Fruit fly (Drosophila melanogaster) whole organism, embryonic: ENCODE results near the gene mthl2.

Experiments used
- B-H2 ChIP-seq: fragments of 200-800 bp; sonication (Bioruptor generic); optimal IDR thresholded peaks from 2 replicates; lab custom pipeline; 2018; ENCODE audit warnings: missing biosample characterization, mild to moderate bottlenecking, missing genetic modification characterization
- BtbVII ChIP-seq: fragments of 200-800 bp; sonication (Bioruptor generic); optimal IDR thresholded peaks from 3 replicates; lab custom pipeline; 2017; ENCODE audit warnings: missing biosample characterization, mild to moderate bottlenecking, missing genetic modification characterization
- CG10321 ChIP-seq: fragments of 200-800 bp; sonication (Bioruptor generic); IDR thresholded peaks from 2 replicates; pipeline ENCODE4 v1.3.6; 2022; ENCODE audit warnings: missing biosample characterization, missing genetic modification characterization
- CG11247 ChIP-seq: fragments of 200-800 bp; sonication (Bioruptor generic); IDR thresholded peaks from 2 replicates; pipeline ENCODE4 v1.3.6; 2022; ENCODE audit warnings: missing biosample characterization, missing genetic modification characterization
- CG11504 ChIP-seq: fragments of 200-800 bp; sonication (Bioruptor generic); optimal IDR thresholded peaks from 3 replicates; lab custom pipeline; 2019; ENCODE audit warnings: missing biosample characterization, mild to moderate bottlenecking, missing genetic modification characterization, moderate library complexity
- CG11560 ChIP-seq: fragments of 200-800 bp; sonication (Bioruptor generic); IDR thresholded peaks from 3 replicates; pipeline ENCODE4 v1.3.6; 2022; ENCODE audit warnings: missing biosample characterization, missing genetic modification characterization
- CG11695 ChIP-seq: fragments of 200-800 bp; sonication (Bioruptor generic); IDR thresholded peaks from 3 replicates; pipeline ENCODE4 v1.3.6; 2022; ENCODE audit warnings: missing biosample characterization, missing genetic modification characterization
- CG12659 ChIP-seq: fragments of 200-800 bp; sonication (Bioruptor generic); optimal IDR thresholded peaks from 3 replicates; lab custom pipeline; 2017; ENCODE audit warnings: mild to moderate bottlenecking, missing biosample characterization, missing genetic modification reagents, missing genetic modification characterization
- CG13287 ChIP-seq: fragments of 200-800 bp; sonication (Bioruptor generic); IDR thresholded peaks from 2 replicates; pipeline ENCODE4 v1.3.6; 2022; ENCODE audit warnings: missing biosample characterization, missing genetic modification characterization; ENCODE audit not compliant: partially characterized antibody
- CG16779 ChIP-seq: fragments of 200-800 bp; sonication (Bioruptor generic); IDR thresholded peaks from 2 replicates; pipeline ENCODE4 v1.3.6; 2022; ENCODE audit warnings: missing biosample characterization, missing genetic modification characterization
- CG17802 ChIP-seq: fragments of 200-800 bp; sonication (Bioruptor generic); optimal IDR thresholded peaks from 2 replicates; lab custom pipeline; 2018; ENCODE audit warnings: missing biosample characterization, mild to moderate bottlenecking, missing genetic modification characterization, moderate library complexity
- CG18476 ChIP-seq: fragments of 200-800 bp; sonication (Bioruptor generic); optimal IDR thresholded peaks from 2 replicates; lab custom pipeline; 2016; ENCODE audit warnings: missing biosample characterization, mild to moderate bottlenecking, missing genetic modification characterization
- CG18599 ChIP-seq: fragments of 200-800 bp; sonication (Bioruptor generic); optimal IDR thresholded peaks from 3 replicates; lab custom pipeline; 2017; ENCODE audit warnings: missing biosample characterization, missing genetic modification characterization, mild to moderate bottlenecking, moderate library complexity, missing genetic modification reagents
- CG18764 ChIP-seq: fragments of 200-800 bp; sonication (Bioruptor generic); optimal IDR thresholded peaks from 3 replicates; lab custom pipeline; 2016; ENCODE audit warnings: missing biosample characterization, missing genetic modification characterization
- CG2129 ChIP-seq: fragments of 200-800 bp; sonication (Bioruptor generic); IDR thresholded peaks from 2 replicates; pipeline ENCODE4 v1.3.6; 2022; ENCODE audit warnings: missing biosample characterization, missing genetic modification characterization; ENCODE audit not compliant: partially characterized antibody
- CG31365 ChIP-seq: fragments of 200-800 bp; sonication (Bioruptor generic); optimal IDR thresholded peaks from 2 replicates; lab custom pipeline; 2018; ENCODE audit warnings: missing biosample characterization, mild to moderate bottlenecking, missing genetic modification characterization
- CG3995 ChIP-seq: fragments of 200-800 bp; sonication (Bioruptor generic); optimal IDR thresholded peaks from 3 replicates; lab custom pipeline; 2016; ENCODE audit warnings: missing biosample characterization, missing genetic modification characterization
- CG43689 ChIP-seq: fragments of 200-800 bp; sonication (Bioruptor generic); IDR thresholded peaks from 2 replicates; pipeline ENCODE4 v1.3.6; 2022; ENCODE audit warnings: missing biosample characterization, missing genetic modification characterization
- CG4707 ChIP-seq: fragments of 200-800 bp; sonication (Bioruptor generic); optimal IDR thresholded peaks from 2 replicates; lab custom pipeline; 2018; ENCODE audit warnings: missing biosample characterization, mild to moderate bottlenecking, missing genetic modification characterization, moderate library complexity
- CG6175 ChIP-seq: fragments of 200-800 bp; sonication (Bioruptor generic); IDR thresholded peaks from 3 replicates; pipeline ENCODE4 v1.3.6; 2022; ENCODE audit warnings: missing biosample characterization, missing genetic modification characterization
- CG6689 ChIP-seq: fragments of 200-800 bp; sonication (Bioruptor generic); IDR thresholded peaks from 2 replicates; pipeline ENCODE4 v1.3.6; 2022; ENCODE audit warnings: missing biosample characterization, missing genetic modification characterization
- CG6791 ChIP-seq: fragments of 200-800 bp; sonication (Bioruptor generic); IDR thresholded peaks from 3 replicates; pipeline ENCODE4 v1.3.6; 2022; ENCODE audit warnings: missing biosample characterization, missing genetic modification characterization; ENCODE audit not compliant: partially characterized antibody
- CG7745 ChIP-seq: fragments of 200-800 bp; sonication (Bioruptor generic); optimal IDR thresholded peaks from 2 replicates; lab custom pipeline; 2018; ENCODE audit warnings: missing biosample characterization, mild to moderate bottlenecking, missing genetic modification characterization, moderate library complexity
- CG8388 ChIP-seq: fragments of 200-800 bp; sonication (Bioruptor generic); optimal IDR thresholded peaks from 2 replicates; lab custom pipeline; 2019; ENCODE audit warnings: missing biosample characterization, mild to moderate bottlenecking, missing genetic modification characterization, moderate library complexity
- CG8944 ChIP-seq: fragments of 200-800 bp; sonication (Bioruptor generic); optimal IDR thresholded peaks from 3 replicates; lab custom pipeline; 2016; ENCODE audit warnings: missing biosample characterization, missing genetic modification characterization
- Dbx ChIP-seq: fragments of 200-800 bp; sonication (Bioruptor generic); IDR thresholded peaks from 3 replicates; pipeline ENCODE4 v1.3.6; 2022; ENCODE audit warnings: missing biosample characterization, missing genetic modification characterization
- Doc2 ChIP-seq: fragments of 200-800 bp; sonication (Bioruptor generic); IDR thresholded peaks from 2 replicates; pipeline ENCODE4 v1.3.6; 2022; ENCODE audit warnings: missing biosample characterization, missing genetic modification characterization
- Drgx ChIP-seq: fragments of 200-800 bp; sonication (Bioruptor generic); IDR thresholded peaks from 2 replicates; pipeline ENCODE4 v1.3.6; 2022; ENCODE audit warnings: missing biosample characterization, missing genetic modification characterization
- H15 ChIP-seq: fragments of 200-800 bp; sonication (Bioruptor generic); IDR thresholded peaks from 3 replicates; pipeline ENCODE4 v1.3.6; 2022; ENCODE audit warnings: missing biosample characterization, missing genetic modification characterization
- Med ChIP-seq: fragments of 200-800 bp; sonication (Bioruptor generic); peaks from one replicate; lab custom pipeline; 2016; ENCODE audit warnings: missing biosample characterization, missing genetic modification characterization, mild to moderate bottlenecking, inconsistent platforms, moderate library complexity
- Nf-YB ChIP-seq: fragments of 200-800 bp; sonication (Bioruptor generic); optimal IDR thresholded peaks from 3 replicates; lab custom pipeline; 2019; ENCODE audit warnings: missing biosample characterization, mild to moderate bottlenecking, missing genetic modification characterization, moderate library complexity
- Nf-YC ChIP-seq: fragments of 200-800 bp; optimal IDR thresholded peaks from 3 replicates; lab custom pipeline; 2019; ENCODE audit warnings: missing biosample characterization, mild to moderate bottlenecking, missing genetic modification characterization, moderate library complexity
- Oaz ChIP-seq: fragments of 200-800 bp; sonication (Bioruptor generic); IDR thresholded peaks from 2 replicates; pipeline ENCODE4 v1.3.6; 2022; ENCODE audit warnings: missing biosample characterization, missing genetic modification characterization
- Ptx1 ChIP-seq: fragments of 200-800 bp; sonication (Bioruptor generic); IDR thresholded peaks from 2 replicates; pipeline ENCODE4 v1.3.6; 2022; ENCODE audit warnings: missing biosample characterization, missing genetic modification characterization
- al ChIP-seq: fragments of 200-800 bp; sonication (Bioruptor generic); IDR thresholded peaks from 2 replicates; pipeline ENCODE4 v1.3.6; 2022; ENCODE audit warnings: missing biosample characterization, missing genetic modification characterization
- ato ChIP-seq: fragments of 200-800 bp; sonication (Bioruptor generic); IDR thresholded peaks from 2 replicates; pipeline ENCODE4 v1.3.6; 2022; ENCODE audit warnings: missing biosample characterization, missing genetic modification characterization; ENCODE audit not compliant: partially characterized antibody
- crc ChIP-seq: fragments of 200-800 bp; sonication (Bioruptor generic); optimal IDR thresholded peaks from 2 replicates; lab custom pipeline; 2016; ENCODE audit warnings: missing biosample characterization, missing genetic modification characterization
- danr ChIP-seq: fragments of 200-800 bp; sonication (Bioruptor generic); IDR thresholded peaks from 2 replicates; pipeline ENCODE4 v1.3.6; 2022; ENCODE audit warnings: missing biosample characterization, missing genetic modification characterization
- dati ChIP-seq: fragments of 200-800 bp; sonication (Bioruptor generic); IDR thresholded peaks from 2 replicates; pipeline ENCODE4 v1.3.6; 2022; ENCODE audit warnings: missing biosample characterization, missing genetic modification characterization
- dysf ChIP-seq: fragments of 200-800 bp; sonication (Bioruptor generic); IDR thresholded peaks from 3 replicates; pipeline ENCODE4 v1.3.6; 2022; ENCODE audit warnings: missing biosample characterization, missing genetic modification characterization
- fru ChIP-seq: fragments of >200 bp; optimal IDR thresholded peaks from 2 replicates; lab custom pipeline; 2017
- grau ChIP-seq: fragments of 200-800 bp; optimal IDR thresholded peaks from 3 replicates; lab custom pipeline; 2019; ENCODE audit warnings: missing biosample characterization, mild to moderate bottlenecking, missing genetic modification characterization, moderate library complexity
- jing ChIP-seq: fragments of 200-800 bp; sonication (Bioruptor generic); optimal IDR thresholded peaks from 2 replicates; lab custom pipeline; 2018; ENCODE audit warnings: missing biosample characterization, mild to moderate bottlenecking, missing genetic modification characterization
- lmd ChIP-seq: fragments of 200-800 bp; sonication (Bioruptor generic); IDR thresholded peaks from 2 replicates; pipeline ENCODE4 v1.3.6; 2022; ENCODE audit warnings: missing biosample characterization, missing genetic modification characterization
- mam ChIP-seq: fragments of 200-800 bp; sonication (Bioruptor generic); optimal IDR thresholded peaks from 3 replicates; lab custom pipeline; 2016; ENCODE audit warnings: missing biosample characterization, missing genetic modification characterization
- otp ChIP-seq: fragments of 200-800 bp; sonication (Bioruptor generic); IDR thresholded peaks from 3 replicates; pipeline ENCODE4, ENCODE4 v1.3.6; 2022; ENCODE audit warnings: missing biosample characterization, missing genetic modification characterization
- prd ChIP-seq, 3 experiments: fragments of >200 bp in 2 of 3; fragments of 200-800 bp in 1 of 3; sonication (Bioruptor generic) in 1 of 3; optimal IDR thresholded peaks in 2 of 3; IDR thresholded peaks in 1 of 3; 2 replicates in 2 of 3; 3 replicates in 1 of 3; pipeline versions ENCODE4 v1.3.6 to Lab custom; 2017 to 2022; ENCODE audit warnings: missing biosample characterization in 1 of 3, missing genetic modification characterization in 1 of 3
- ro ChIP-seq: fragments of 200-800 bp; sonication (Bioruptor generic); IDR thresholded peaks from 2 replicates; pipeline ENCODE4 v1.3.6; 2022; ENCODE audit warnings: missing biosample characterization, missing genetic modification characterization
- sisA ChIP-seq: fragments of 200-800 bp; sonication (Bioruptor generic); IDR thresholded peaks from 2 replicates; pipeline ENCODE4 v1.3.6; 2022; ENCODE audit warnings: missing biosample characterization, missing genetic modification characterization
- sob ChIP-seq: fragments of 200-800 bp; sonication (Bioruptor generic); IDR thresholded peaks from 2 replicates; pipeline ENCODE4 v1.3.6; 2022; ENCODE audit warnings: missing biosample characterization, missing genetic modification characterization

The mthl2 gene

dm6 chr3L:5575524-5575923 lies 29.1 kb upstream of the mthl2 start:
- no peak for TF ChIP-seq danr (GFP tag; lab: Robert Waterston, UW)
- TF ChIP-seq mam (GFP tag; lab: Kevin White, UChicago), result no peak
- no peak for TF ChIP-seq CG11247
- no peak for TF ChIP-seq CG3995
- TF ChIP-seq otp (GFP tag; lab: Robert Waterston, UW), result no peak
- TF ChIP-seq Med (GFP tag; lab: Kevin White, UChicago), result peak; percentile 43
- TF ChIP-seq CG7745 (tag; lab: Kevin White, UChicago), result no peak
- no peak for TF ChIP-seq CG18764
- TF ChIP-seq sisA, result no peak
- no peak for TF ChIP-seq Nf-YB (GFP tag; lab: Kevin White, UChicago)
- no peak for TF ChIP-seq fru (lab: Kevin White, UChicago)
- TF ChIP-seq CG17802 (tag; lab: Kevin White, UChicago), result no peak
- TF ChIP-seq CG8388 (GFP tag; lab: Kevin White, UChicago), result peak; percentile 62

- TF ChIP-seq CG31365 (tag; lab: Kevin White, UChicago) (no peak), Med (GFP tag; lab: Kevin White, UChicago) (peak; percentile 77), Oaz (GFP tag; lab: Robert Waterston, UW) (no peak), B-H2 (GFP tag; lab: Kevin White, UChicago) (no peak), CG18599 (GFP tag; lab: Kevin White, UChicago) (no peak), ro (no peak), sob (GFP tag; lab: Robert Waterston, UW) (no peak), Doc2 (GFP tag; lab: Robert Waterston, UW) (no peak), BtbVII (GFP tag; lab: Kevin White, UChicago) (no peak), CG18764 (no peak), CG11504 (tag; lab: Kevin White, UChicago) (peak; percentile 7), CG10321 (no peak), CG13287 (GFP tag; lab: Robert Waterston, UW) (no peak), prd (optimal IDR thresholded peaks at IDR 0.05; lab: Kevin White, UChicago) (no peak), prd (GFP tag; IDR thresholded peaks at IDR 0.05; lab: Robert Waterston, UW) (peak; percentile 10; the same call in 1 of the 3 replicates), al (GFP tag; lab: Robert Waterston, UW) (no peak), CG18476 (no peak), jing (GFP tag; lab: Kevin White, UChicago) (no peak), CG11695 (no peak), CG6791 (GFP tag; lab: Robert Waterston, UW) (no peak), dati (GFP tag; lab: Robert Waterston, UW) (no peak), CG11560 (tag; lab: Robert Waterston, UW) (no peak), lmd (GFP tag; lab: Robert Waterston, UW) (peak; percentile 12; the same call in 1 of the 2 replicates), Drgx (GFP tag; lab: Robert Waterston, UW) (0 out of 2 replicates have a peak, but pooled peaks have one; percentile 17), CG12659 (no peak), Nf-YC (tag; lab: Kevin White, UChicago) (peak; percentile 81), CG2129 (GFP tag; lab: Robert Waterston, UW) (no peak), CG17802 (tag; lab: Kevin White, UChicago) (no peak), CG43689 (GFP tag; lab: Robert Waterston, UW) (no peak), dysf (GFP tag; lab: Robert Waterston, UW) (0 out of 3 replicates have a peak, but pooled peaks have one; percentile 6), CG4707 (GFP tag; lab: Kevin White, UChicago) (no peak), Ptx1 (GFP tag; lab: Robert Waterston, UW) (0 out of 2 replicates have a peak, but pooled peaks have one; percentile 11), grau (tag; lab: Kevin White, UChicago) (peak; percentile 74), CG6175 (GFP tag; lab: Robert Waterston, UW) (no peak), CG16779 (GFP tag; lab: Robert Waterston, UW) (no peak), ato (GFP tag; lab: Robert Waterston, UW) (no peak), CG6689 (GFP tag; lab: Robert Waterston, UW) (no peak), CG8944 (GFP tag; lab: Kevin White, UChicago) (no peak), Dbx (GFP tag; lab: Robert Waterston, UW) (no peak), crc (GFP tag; lab: Kevin White, UChicago) (no peak), H15 (GFP tag; lab: Robert Waterston, UW) (no peak)
Observed at dm6 chr3L:5576543-5576942, 28.0 kb upstream of the mthl2 start.
